Fruit fly (Drosophila melanogaster): ENCODE data around the gene CG11498.
A peak's percentile ranks its signal among the peaks of the same experiment; 100 is the strongest.

Gene CG11498

dm6 chr3R:30203104-30203986 is 43.1 kb upstream of the CG11498 start (continued):
- TF ChIP-seq eve (GFP tag; optimal IDR thresholded peaks at IDR 0.05) (no peak), sens (GFP tag) (peak; percentile 100), Mes4 (GFP tag; optimal IDR thresholded peaks at IDR 0.05) (peak; percentile 91), Six4 (GFP tag; optimal IDR thresholded peaks at IDR 0.05) (peak; percentile 97), kay (GFP tag; optimal IDR thresholded peaks at IDR 0.05) (peak; percentile 90), Bteb2 (GFP tag; optimal IDR thresholded peaks at IDR 0.05) (peak; percentile 90), lab (GFP tag; optimal IDR thresholded peaks at IDR 0.05) (peak; percentile 98), CG4617 (GFP tag; optimal IDR thresholded peaks at IDR 0.05; ENCODE audit: borderline replicate concordance) (peak; percentile 83), odd (GFP tag; optimal IDR thresholded peaks at IDR 0.05) (peak; percentile 90), CG3065 (GFP tag; optimal IDR thresholded peaks at IDR 0.05) (peak; percentile 87), CG7372 (GFP tag; IDR thresholded peaks at IDR 0.05) (peak; percentile 92), maf-S (GFP tag; optimal IDR thresholded peaks at IDR 0.05) (peak; percentile 92), knrl (GFP tag; IDR thresholded peaks at IDR 0.05; ENCODE audit: partially characterized antibody) (no peak), CG6175 (GFP tag; IDR thresholded peaks at IDR 0.05) (peak; percentile 62; the same call in 2 of the 3 replicates), tup (GFP tag; optimal IDR thresholded peaks at IDR 0.05) (peak; percentile 95), CG13624 (GFP tag; optimal IDR thresholded peaks at IDR 0.05) (peak; percentile 99), pan (optimal IDR thresholded peaks at IDR 0.05) (no peak), pan (GFP tag; optimal IDR thresholded peaks at IDR 0.05 in 1 of 2, IDR thresholded peaks at IDR 0.05 in 1 of 2) (peak in 1 of 2 experiments; percentile 91), Lhr (GFP tag; optimal IDR thresholded peaks at IDR 0.05) (peak; percentile 67), CG3163 (GFP tag; optimal IDR thresholded peaks at IDR 0.05) (peak; percentile 80), Awh (GFP tag; IDR thresholded peaks at IDR 0.05) (peak; percentile 90), CG17829 (tag; optimal IDR thresholded peaks at IDR 0.05) (peak; percentile 91), nerfin-2 (GFP tag; IDR thresholded peaks at IDR 0.05; ENCODE audit: partially characterized antibody) (no peak), Fer1 (GFP tag; optimal IDR thresholded peaks at IDR 0.05) (peak; percentile 98), tll (GFP tag; optimal IDR thresholded peaks at IDR 0.05) (peak in 1 of 2 experiments; percentile 59), Vsx1 (GFP tag; optimal IDR thresholded peaks at IDR 0.05) (peak; percentile 91), Ptx1 (GFP tag; IDR thresholded peaks at IDR 0.05) (peak; percentile 95), CG9876 (GFP tag; optimal IDR thresholded peaks at IDR 0.05) (peak; percentile 97), az2 (GFP tag; optimal IDR thresholded peaks at IDR 0.05) (peak; percentile 93), CG1647 (GFP tag; optimal IDR thresholded peaks at IDR 0.05) (peak; percentile 97), CG18476 (GFP tag; optimal IDR thresholded peaks at IDR 0.05) (peak; percentile 96), tna (GFP tag; IDR thresholded peaks at IDR 0.05; ENCODE audit: partially characterized antibody) (no peak), CG7271 (tag; optimal IDR thresholded peaks at IDR 0.05) (peak; percentile 56), tx (GFP tag; optimal IDR thresholded peaks at IDR 0.05) (peak; percentile 96), fd64A (GFP tag; optimal IDR thresholded peaks at IDR 0.05) (peak; percentile 91), CG8478 (optimal IDR thresholded peaks at IDR 0.05) (no peak), B-H1 (GFP tag; IDR thresholded peaks at IDR 0.05) (peak; percentile 84), CG18011 (GFP tag; optimal IDR thresholded peaks at IDR 0.05) (peak; percentile 69), vnd (GFP tag; IDR thresholded peaks at IDR 0.05; ENCODE audit: partially characterized antibody) (no peak), HLH3B (GFP tag; IDR thresholded peaks at IDR 0.05) (peak; percentile 97), NC2β (GFP tag; optimal IDR thresholded peaks at IDR 0.05) (peak; percentile 84), CG3847 (GFP tag; IDR thresholded peaks at IDR 0.05) (peak; percentile 81), gce (GFP tag; IDR thresholded peaks at IDR 0.05) (peak; percentile 86), ro (GFP tag; IDR thresholded peaks at IDR 0.05) (peak; percentile 85), Dfd (GFP tag; optimal IDR thresholded peaks at IDR 0.05) (no peak), CG17186 (GFP tag; optimal IDR thresholded peaks at IDR 0.05) (peak; percentile 89), CG9215 (GFP tag; IDR thresholded peaks at IDR 0.05) (peak; percentile 90), D (optimal IDR thresholded peaks at IDR 0.05) (no peak), D (GFP tag; optimal IDR thresholded peaks at IDR 0.05) (peak; percentile 97)
